Worm (Caenorhabditis elegans) whole organism, L1 larva: ENCODE measurements around the gene F21C10.5.

ENCODE experiments used
- C04F5.9 ChIP-seq: sonication (generic microtip); optimal IDR thresholded peaks from 2 replicates; lab custom pipeline; 2016; ENCODE audit warnings: missing genetic modification characterization, missing compliant biosample characterization
- F16B12.6 ChIP-seq: fragments of 150-350 bp; optimal IDR thresholded peaks from 2 replicates; lab custom pipeline; 2014; ENCODE audit warnings: missing biosample characterization, missing genetic modification characterization
- aha-1 ChIP-seq: fragments of 150-350 bp; optimal IDR thresholded peaks from 2 replicates; lab custom pipeline; 2014; ENCODE audit warnings: missing biosample characterization, missing genetic modification characterization
- aly-2 ChIP-seq: fragments of 150-350 bp; optimal IDR thresholded peaks from 2 replicates; lab custom pipeline; 2014; ENCODE audit warnings: missing biosample characterization, missing genetic modification characterization
- ama-1 ChIP-seq: fragments of 150-350 bp; optimal IDR thresholded peaks from 2 replicates; lab custom pipeline; 2014
- blmp-1 ChIP-seq: fragments of 150-350 bp; optimal IDR thresholded peaks from 2 replicates; lab custom pipeline; 2014; ENCODE audit warnings: missing biosample characterization, missing genetic modification characterization
- ceh-63 ChIP-seq: fragments of 200-800 bp; sonication (Bioruptor generic); optimal IDR thresholded peaks from 2 replicates; lab custom pipeline; 2018; ENCODE audit warnings: mild to moderate bottlenecking, missing genetic modification characterization, missing compliant biosample characterization
- ceh-8 ChIP-seq: fragments of 200-800 bp; sonication (Bioruptor generic); optimal IDR thresholded peaks from 2 replicates; lab custom pipeline; 2018; ENCODE audit warnings: mild to moderate bottlenecking, missing genetic modification characterization, moderate library complexity, missing compliant biosample characterization
- dsc-1 ChIP-seq: sonication (generic microtip); optimal IDR thresholded peaks from 2 replicates; lab custom pipeline; 2016; ENCODE audit warnings: mild to moderate bottlenecking, missing genetic modification characterization, missing compliant biosample characterization
- efl-1 ChIP-seq, 4 experiments: fragments of 150-350 bp; optimal IDR thresholded peaks in 3 of 4; peaks in 1 of 4; 1 replicate in 1 of 4; 2 replicates in 3 of 4; lab custom pipeline; 2014; ENCODE audit warnings: missing biosample characterization in 2 of 4, missing genetic modification characterization in 2 of 4, missing genetic modification reagents in 2 of 4
- efl-3 ChIP-seq: fragments of 200-800 bp; sonication (Bioruptor generic); optimal IDR thresholded peaks from 2 replicates; lab custom pipeline; 2018; ENCODE audit warnings: mild to moderate bottlenecking, missing genetic modification characterization, missing compliant biosample characterization
- elt-2 ChIP-seq: sonication (generic microtip); optimal IDR thresholded peaks from 2 replicates; lab custom pipeline; 2016; ENCODE audit warnings: missing genetic modification characterization, mild to moderate bottlenecking, inconsistent platforms, missing compliant biosample characterization, missing genetic modification reagents
- elt-3 ChIP-seq, 6 experiments: fragments of 150-350 bp in 1 of 6; sonication (generic microtip); optimal IDR thresholded peaks; 2 replicates each; lab custom pipeline; 2017 to 2018; ENCODE audit warnings: missing biosample characterization in 6 of 6, missing genetic modification characterization in 6 of 6, inconsistent platforms in 1 of 6
- fkh-4 ChIP-seq: sonication (generic microtip); optimal IDR thresholded peaks from 2 replicates; lab custom pipeline; 2016; ENCODE audit warnings: missing compliant biosample characterization, missing genetic modification characterization, borderline replicate concordance
- fkh-8 ChIP-seq: sonication (generic microtip); optimal IDR thresholded peaks from 2 replicates; lab custom pipeline; 2016; ENCODE audit warnings: mild to moderate bottlenecking, missing genetic modification characterization, missing compliant biosample characterization
- fos-1 ChIP-seq: fragments of 150-350 bp; optimal IDR thresholded peaks from 2 replicates; lab custom pipeline; 2014; ENCODE audit warnings: missing biosample characterization, missing genetic modification characterization
- hlh-4 ChIP-seq: sonication (generic microtip); optimal IDR thresholded peaks from 2 replicates; lab custom pipeline; 2016; ENCODE audit warnings: mild to moderate bottlenecking, missing genetic modification characterization, missing compliant biosample characterization
- hpl-2 ChIP-seq: fragments of 150-350 bp; optimal IDR thresholded peaks from 2 replicates; lab custom pipeline; 2014; ENCODE audit warnings: missing biosample characterization, missing genetic modification reagents, missing genetic modification characterization
- isw-1 ChIP-seq: fragments of 200-800 bp; sonication (Bioruptor generic); IDR thresholded peaks from 2 replicates; pipeline ENCODE4 v1.3.6; 2022; ENCODE audit warnings: missing genetic modification characterization, missing compliant biosample characterization
- lin-14 ChIP-seq: fragments of 200-800 bp; sonication (Bioruptor generic); optimal IDR thresholded peaks from 2 replicates; lab custom pipeline; 2018; ENCODE audit warnings: mild to moderate bottlenecking, missing genetic modification characterization, moderate library complexity, missing compliant biosample characterization
- lin-35 ChIP-seq, 2 experiments: fragments of 150-350 bp; optimal IDR thresholded peaks; 2 replicates each; lab custom pipeline; 2014; ENCODE audit warnings: missing biosample characterization in 2 of 2, missing genetic modification characterization in 2 of 2, missing genetic modification reagents in 2 of 2
- lir-3 ChIP-seq: sonication (generic microtip); optimal IDR thresholded peaks from 2 replicates; lab custom pipeline; 2016; ENCODE audit warnings: mild to moderate bottlenecking, missing genetic modification characterization, moderate library complexity, missing compliant biosample characterization; ENCODE audit not compliant: poor library complexity
- mab-9 ChIP-seq: fragments of 200-800 bp; sonication (Bioruptor generic); IDR thresholded peaks from 2 replicates; pipeline ENCODE4 v1.3.6; 2022; ENCODE audit warnings: missing genetic modification reagents, missing genetic modification characterization, missing compliant biosample characterization
- mef-2 ChIP-seq: fragments of 150-350 bp; optimal IDR thresholded peaks from 2 replicates; lab custom pipeline; 2014; ENCODE audit warnings: missing biosample characterization, missing genetic modification characterization
- nhr-11 ChIP-seq: fragments of 150-350 bp; optimal IDR thresholded peaks from 2 replicates; lab custom pipeline; 2014; ENCODE audit warnings: missing biosample characterization, missing genetic modification characterization
- nhr-19 ChIP-seq: fragments of 200-800 bp; sonication (Bioruptor generic); conservative IDR thresholded peaks from 2 replicates; pipeline ENCODE4 v1.3.6; 2022; ENCODE audit warnings: missing genetic modification characterization, missing compliant biosample characterization
- nhr-20 ChIP-seq: sonication (generic microtip); optimal IDR thresholded peaks from 2 replicates; lab custom pipeline; 2016; ENCODE audit warnings: mild to moderate bottlenecking, missing genetic modification characterization, missing compliant biosample characterization
- nhr-237 ChIP-seq: fragments of 150-350 bp; optimal IDR thresholded peaks from 2 replicates; lab custom pipeline; 2014; ENCODE audit warnings: missing biosample characterization, missing genetic modification characterization
- nhr-71 ChIP-seq: sonication (generic microtip); optimal IDR thresholded peaks from 2 replicates; lab custom pipeline; 2016; ENCODE audit warnings: mild to moderate bottlenecking, missing genetic modification characterization, moderate library complexity, missing compliant biosample characterization
- nhr-76 ChIP-seq: sonication (generic microtip); optimal IDR thresholded peaks from 2 replicates; lab custom pipeline; 2017; ENCODE audit warnings: missing biosample characterization, missing genetic modification characterization
- nhr-85 ChIP-seq: sonication (generic microtip); peaks from one replicate; lab custom pipeline; 2016; ENCODE audit warnings: missing genetic modification characterization, inconsistent platforms, missing compliant biosample characterization
- pax-3 ChIP-seq: fragments of 200-800 bp; sonication (Bioruptor generic); optimal IDR thresholded peaks from 2 replicates; lab custom pipeline; 2018; ENCODE audit warnings: mild to moderate bottlenecking, missing genetic modification characterization, moderate library complexity, missing compliant biosample characterization
- pqm-1 ChIP-seq: sonication (generic microtip); optimal IDR thresholded peaks from 3 replicates; lab custom pipeline; 2017; ENCODE audit warnings: missing biosample characterization, missing genetic modification characterization
- rnt-1 ChIP-seq: sonication (generic microtip); optimal IDR thresholded peaks from 2 replicates; lab custom pipeline; 2016; ENCODE audit warnings: mild to moderate bottlenecking, missing genetic modification characterization, moderate library complexity, missing compliant biosample characterization
- skn-1 ChIP-seq: fragments of 150-350 bp; optimal IDR thresholded peaks from 2 replicates; lab custom pipeline; 2014; ENCODE audit warnings: missing biosample characterization, missing genetic modification characterization
- snu-23 ChIP-seq: sonication (generic microtip); optimal IDR thresholded peaks from 2 replicates; lab custom pipeline; 2016; ENCODE audit warnings: missing genetic modification characterization, missing compliant biosample characterization
- sox-4 ChIP-seq: sonication (generic microtip); optimal IDR thresholded peaks from 2 replicates; lab custom pipeline; 2016; ENCODE audit warnings: missing genetic modification characterization, missing compliant biosample characterization
- sptf-1 ChIP-seq: fragments of 150-350 bp; optimal IDR thresholded peaks from 2 replicates; lab custom pipeline; 2014; ENCODE audit warnings: missing biosample characterization, missing genetic modification characterization
- sup-37 ChIP-seq: fragments of 200-800 bp; sonication (Bioruptor generic); optimal IDR thresholded peaks from 2 replicates; lab custom pipeline; 2018; ENCODE audit warnings: mild to moderate bottlenecking, missing genetic modification characterization, missing compliant biosample characterization
- swsn-7 ChIP-seq: sonication (generic microtip); optimal IDR thresholded peaks from 2 replicates; lab custom pipeline; 2016; ENCODE audit warnings: missing genetic modification characterization, missing compliant biosample characterization
- tbx-2 ChIP-seq: sonication (generic microtip); optimal IDR thresholded peaks from 2 replicates; lab custom pipeline; 2016; ENCODE audit warnings: missing genetic modification characterization, missing compliant biosample characterization
- tlp-1 ChIP-seq: fragments of 150-350 bp; optimal IDR thresholded peaks from 2 replicates; lab custom pipeline; 2014; ENCODE audit warnings: missing biosample characterization, missing genetic modification characterization
- unc-98 ChIP-seq: fragments of 200-800 bp; sonication (Bioruptor generic); IDR thresholded peaks from 2 replicates; pipeline ENCODE4 v1.3.6; 2022; ENCODE audit warnings: missing genetic modification characterization, missing compliant biosample characterization
- zag-1 ChIP-seq: fragments of 150-350 bp; optimal IDR thresholded peaks from 2 replicates; lab custom pipeline; 2014; ENCODE audit warnings: missing biosample characterization, missing genetic modification characterization
- ztf-11 ChIP-seq, 2 experiments: sonication (generic microtip); optimal IDR thresholded peaks; 2 replicates each; lab custom pipeline; 2016 to 2017; ENCODE audit warnings: missing genetic modification characterization in 2 of 2, missing biosample characterization in 1 of 2, missing compliant biosample characterization in 1 of 2
- ztf-4 ChIP-seq: fragments of 150-350 bp; optimal IDR thresholded peaks from 2 replicates; lab custom pipeline; 2014; ENCODE audit warnings: missing biosample characterization, missing genetic modification characterization

Gene F21C10.5

ce11 chrV:9162118-9162729, 36.8 kb downstream of the F21C10.5 start:
- TF ChIP-seq nhr-11 (tag; lab: Kevin White, UChicago), result no peak
- TF ChIP-seq mef-2 (tag; lab: Kevin White, UChicago), result no peak
- TF ChIP-seq hpl-2 (GFP tag; lab: Kevin White, UChicago), result no peak
- TF ChIP-seq pqm-1 (tag; lab: Kevin White, UChicago), result no peak
- no peak for TF ChIP-seq ceh-8
- TF ChIP-seq sptf-1 (tag; lab: Kevin White, UChicago), result no peak
- no peak for TF ChIP-seq mab-9
- no peak for TF ChIP-seq ztf-4 (tag; lab: Kevin White, UChicago)
- TF ChIP-seq ceh-63 (GFP tag; lab: Kevin White, UChicago), result no peak
- TF ChIP-seq nhr-85 (tag; lab: Kevin White, UChicago), result no peak
- no peak for TF ChIP-seq fkh-8 (tag; lab: Kevin White, UChicago)
- TF ChIP-seq unc-98 (GFP tag; lab: Robert Waterston, UW), result no peak
- TF ChIP-seq efl-1 (optimal IDR thresholded peaks at IDR 0.05; lab: Kevin White, UChicago), result no peak
- no peak for TF ChIP-seq efl-1 (GFP tag; optimal IDR thresholded peaks at IDR 0.05 in 1 of 2; lab: Kevin White, UChicago)
- TF ChIP-seq nhr-76 (tag; lab: Kevin White, UChicago), result no peak
- no peak for TF ChIP-seq nhr-71 (tag; lab: Kevin White, UChicago)

ce11 chrV:9162955-9163468, 37.6 kb downstream of the F21C10.5 start, which contains the start of gene col-145:
col-145 (minus strand) TSS chrV:9163005.
- TF ChIP-seq dsc-1 (no peak), elt-3 (tag; optimal IDR thresholded peaks at IDR 0.05; lab: Kevin White, UChicago) (peak in 1 of 6 experiments; percentile 6), snu-23 (GFP tag; lab: Kevin White, UChicago) (peak; percentile 1), pax-3 (tag; lab: Kevin White, UChicago) (no peak), blmp-1 (tag; lab: Kevin White, UChicago) (peak; percentile 86), ceh-63 (GFP tag; lab: Kevin White, UChicago) (no peak), nhr-85 (tag; lab: Kevin White, UChicago) (peak; percentile 5), lin-14 (GFP tag; lab: Kevin White, UChicago) (peak; percentile 39)

- TF ChIP-seq sox-4 (tag; lab: Kevin White, UChicago), result no peak
- TF ChIP-seq fos-1 (tag; lab: Kevin White, UChicago), result no peak
- TF ChIP-seq lir-3 (tag; lab: Kevin White, UChicago), result no peak
- TF ChIP-seq aly-2 (tag; lab: Kevin White, UChicago), result peak; percentile 54
- peak; percentile 73 for TF ChIP-seq ama-1 (lab: Kevin White, UChicago)
- no peak for TF ChIP-seq swsn-7
- no peak for TF ChIP-seq pqm-1 (tag; lab: Kevin White, UChicago)
- TF ChIP-seq mef-2 (tag; lab: Kevin White, UChicago), result no peak
- TF ChIP-seq skn-1, result no peak
- no peak for TF ChIP-seq tbx-2
- TF ChIP-seq sup-37 (GFP tag; lab: Kevin White, UChicago), result no peak
- no peak for TF ChIP-seq hpl-2 (GFP tag; lab: Kevin White, UChicago)
- no peak for TF ChIP-seq zag-1 (tag; lab: Kevin White, UChicago)
- no peak for TF ChIP-seq tlp-1
- TF ChIP-seq nhr-85 (tag; lab: Kevin White, UChicago), result peak; percentile 70
- no peak for TF ChIP-seq ztf-11 (tag; optimal IDR thresholded peaks at IDR 0.05; lab: Kevin White, UChicago)
- no peak for TF ChIP-seq nhr-20 (tag; lab: Kevin White, UChicago)
- no peak for TF ChIP-seq efl-3 (GFP tag; lab: Kevin White, UChicago)
- no peak for TF ChIP-seq fkh-4
- TF ChIP-seq rnt-1 (tag; lab: Kevin White, UChicago), result no peak
- TF ChIP-seq mab-9, result no peak
- TF ChIP-seq F16B12.6 (tag; lab: Kevin White, UChicago), result no peak
- no peak for TF ChIP-seq lin-35 (GFP tag; optimal IDR thresholded peaks at IDR 0.05; lab: Kevin White, UChicago)
- TF ChIP-seq efl-1 (optimal IDR thresholded peaks at IDR 0.05; lab: Kevin White, UChicago), result peak in 1 of 2 experiments; percentile 11
- no peak for TF ChIP-seq efl-1 (GFP tag; optimal IDR thresholded peaks at IDR 0.05 in 1 of 2; lab: Kevin White, UChicago)
- 0 out of 2 replicates have a peak, but pooled peaks have one; percentile 5 for TF ChIP-seq nhr-19
- no peak for TF ChIP-seq C04F5.9
- TF ChIP-seq fkh-8 (tag; lab: Kevin White, UChicago), result no peak
- TF ChIP-seq elt-2 (tag; lab: Kevin White, UChicago), result no peak
- no peak for TF ChIP-seq nhr-237 (tag; lab: Kevin White, UChicago)
- TF ChIP-seq aha-1 (tag; lab: Kevin White, UChicago), result no peak
- TF ChIP-seq elt-3 (tag; optimal IDR thresholded peaks at IDR 0.05; lab: Kevin White, UChicago), result peak in 2 of 6 experiments; percentile 35 to 46
- TF ChIP-seq hlh-4, result no peak
- no peak for TF ChIP-seq isw-1 (GFP tag; lab: Robert Waterston, UW)
- no peak for TF ChIP-seq sptf-1 (tag; lab: Kevin White, UChicago)
Measured at ce11 chrV:9163897-9164296, 38.5 kb downstream of the F21C10.5 start.
